Worm (Caenorhabditis elegans): Measurements from ENCODE around the gene fbxa-43.

DNA sequence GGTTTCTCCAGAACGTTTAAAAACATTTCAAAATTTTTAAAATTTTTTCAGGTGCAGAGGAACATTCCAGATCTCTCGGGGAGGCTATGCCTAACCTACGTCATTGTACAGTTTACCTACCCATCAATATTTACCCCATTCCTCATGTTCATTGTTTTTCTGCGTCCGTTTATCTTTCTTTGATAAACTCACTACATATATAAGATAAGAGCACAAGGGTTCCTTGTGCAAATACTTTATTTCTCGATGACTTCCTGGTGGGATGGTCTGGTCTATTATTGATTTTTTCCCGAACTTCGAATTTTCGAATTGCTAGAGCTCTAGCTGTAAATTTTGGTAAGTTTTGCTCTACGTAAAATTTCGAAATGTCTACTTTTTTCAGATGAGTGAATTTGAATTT lies 25.4 kb downstream of the fbxa-43 start:
- TF ChIP-seq tbx-11 (GFP tag; IDR thresholded peaks at IDR 0.05) (no peak), ceh-13 (GFP tag; optimal IDR thresholded peaks at IDR 0.05) (no peak), tbx-37 (GFP tag; conservative IDR thresholded peaks at IDR 0.05) (no peak)

All from whole organism, early embryonic.